Worm (Caenorhabditis elegans) whole organism, mixed stage, embryonic: ENCODE data around the gene H20E11.1.

Experiments used
- ceh-39 ChIP-seq: fragments of 150-350 bp; optimal IDR thresholded peaks from 2 replicates; lab custom pipeline; 2014; ENCODE audit warnings: missing biosample characterization, missing genetic modification characterization
- elt-3 ChIP-seq: fragments of 150-350 bp; optimal IDR thresholded peaks from 2 replicates; lab custom pipeline; 2014; ENCODE audit warnings: missing biosample characterization, missing genetic modification characterization
- mep-1 ChIP-seq: fragments of 150-350 bp; optimal IDR thresholded peaks from 2 replicates; lab custom pipeline; 2017; ENCODE audit warnings: missing biosample characterization, missing genetic modification reagents, missing genetic modification characterization, inconsistent platforms
- nhr-237 ChIP-seq: fragments of 150-350 bp; optimal IDR thresholded peaks from 2 replicates; lab custom pipeline; 2014; ENCODE audit warnings: missing biosample characterization, missing genetic modification characterization
- unc-39 ChIP-seq: fragments of 150-350 bp; optimal IDR thresholded peaks from 2 replicates; lab custom pipeline; 2014; ENCODE audit warnings: missing biosample characterization, missing genetic modification characterization
- unc-62 ChIP-seq: fragments of 150-350 bp; optimal IDR thresholded peaks from 2 replicates; lab custom pipeline; 2014; ENCODE audit warnings: missing biosample characterization, missing genetic modification reagents, missing genetic modification characterization
- ztf-11 ChIP-seq: fragments of 150-350 bp; optimal IDR thresholded peaks from 2 replicates; lab custom pipeline; 2014; ENCODE audit warnings: missing biosample characterization, missing genetic modification characterization

DNA sequence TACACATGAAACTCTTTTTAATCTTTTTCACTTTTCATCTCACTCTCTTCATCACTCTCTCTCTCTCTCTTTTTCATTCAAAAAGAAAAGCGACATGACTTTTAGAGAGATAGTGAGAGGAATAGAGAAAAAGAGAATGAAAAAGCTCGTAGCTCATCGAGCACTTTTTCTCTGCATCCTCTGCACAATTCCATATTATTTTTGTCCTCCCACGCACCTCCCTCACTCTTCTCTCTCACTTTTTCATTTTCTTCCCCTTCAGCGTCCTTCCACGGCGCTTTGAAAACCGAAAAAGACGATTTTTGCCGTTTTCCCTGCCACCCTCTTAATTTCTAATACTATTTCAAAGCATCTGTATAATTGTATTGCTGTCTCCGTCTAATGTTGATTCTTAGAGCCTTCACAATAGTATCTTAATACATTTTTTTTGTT lies 9.2 kb downstream of the H20E11.1 start:
- TF ChIP-seq mep-1 (peak; percentile 24), ztf-11 (tag; lab: Kevin White, UChicago) (no peak), unc-39 (tag; lab: Kevin White, UChicago) (no peak), ceh-39 (tag; lab: Kevin White, UChicago) (no peak), unc-62 (GFP tag; lab: Kevin White, UChicago) (peak; percentile 77), nhr-237 (tag; lab: Kevin White, UChicago) (peak; percentile 55), elt-3 (tag; lab: Kevin White, UChicago) (no peak)
